Fruit fly (Drosophila melanogaster): ENCODE measurements around the gene Ssb-c31a.

Ssb-c31a gene

dm6 chr2L:8163588-8164166 is 47.5 kb upstream of the Ssb-c31a start (continued):
- TF ChIP-seq wek (GFP tag; optimal IDR thresholded peaks at IDR 0.05) (peak; percentile 15), NFAT (GFP tag; IDR thresholded peaks at IDR 0.05) (no peak), CG17568 (GFP tag; optimal IDR thresholded peaks at IDR 0.05) (no peak), Atf6 (GFP tag; IDR thresholded peaks at IDR 0.05) (no peak), crc (GFP tag; optimal IDR thresholded peaks at IDR 0.05) (no peak), kni (GFP tag; optimal IDR thresholded peaks at IDR 0.05) (peak; percentile 53), HLH4C (GFP tag; IDR thresholded peaks at IDR 0.05; ENCODE audit: partially characterized antibody) (no peak), H2.0 (GFP tag; IDR thresholded peaks at IDR 0.05) (0 out of 2 replicates have a peak, but pooled peaks have one; percentile 1), CG5245 (GFP tag; optimal IDR thresholded peaks at IDR 0.05) (no peak), CG12659 (GFP tag; optimal IDR thresholded peaks at IDR 0.05) (no peak), z (GFP tag; IDR thresholded peaks at IDR 0.05) (no peak), exex (tag; optimal IDR thresholded peaks at IDR 0.05) (peak; percentile 46), Neu2 (GFP tag; optimal IDR thresholded peaks at IDR 0.05; ENCODE audit: borderline replicate concordance) (no peak), Ravus (GFP tag; IDR thresholded peaks at IDR 0.05) (no peak), Dip3 (GFP tag; optimal IDR thresholded peaks at IDR 0.05) (no peak), CG18764 (GFP tag; optimal IDR thresholded peaks at IDR 0.05) (no peak), CG5180 (GFP tag; optimal IDR thresholded peaks at IDR 0.05) (no peak), CG12391 (tag; optimal IDR thresholded peaks at IDR 0.05) (no peak), sr (GFP tag; IDR thresholded peaks at IDR 0.05) (no peak), CG42726 (GFP tag; IDR thresholded peaks at IDR 0.05; ENCODE audit: partially characterized antibody) (no peak), ci (GFP tag; IDR thresholded peaks at IDR 0.05) (no peak; the same call in 2 of the 3 replicates), aop (GFP tag; IDR thresholded peaks at IDR 0.05) (no peak), CG8359 (GFP tag; optimal IDR thresholded peaks at IDR 0.05; ENCODE audit: borderline replicate concordance) (no peak), eve (GFP tag; optimal IDR thresholded peaks at IDR 0.05) (peak in 1 of 2 experiments; percentile 59), GATAe (GFP tag; conservative IDR thresholded peaks at IDR 0.05) (no peak), Hr3 (GFP tag; optimal IDR thresholded peaks at IDR 0.05) (no peak), CG3847 (GFP tag; IDR thresholded peaks at IDR 0.05) (no peak), chif (GFP tag; optimal IDR thresholded peaks at IDR 0.05) (no peak), fd3F (GFP tag; optimal IDR thresholded peaks at IDR 0.05) (no peak), tll (GFP tag; optimal IDR thresholded peaks at IDR 0.05) (peak in 1 of 2 experiments; percentile 78), Vsx1 (GFP tag; optimal IDR thresholded peaks at IDR 0.05) (peak; percentile 33), CG14667 (GFP tag; IDR thresholded peaks at IDR 0.05) (no peak), Xbp1 (GFP tag; optimal IDR thresholded peaks at IDR 0.05) (no peak), run (tag; optimal IDR thresholded peaks at IDR 0.05) (peak; percentile 37), slou (GFP tag; optimal IDR thresholded peaks at IDR 0.05) (no peak), Lpt (GFP tag; optimal IDR thresholded peaks at IDR 0.05) (no peak), CG6689 (GFP tag; IDR thresholded peaks at IDR 0.05) (no peak), CG14710 (tag; optimal IDR thresholded peaks at IDR 0.05) (no peak), CG4328 (GFP tag; optimal IDR thresholded peaks at IDR 0.05) (no peak), CG31388 (GFP tag; optimal IDR thresholded peaks at IDR 0.05) (no peak), CG13296 (GFP tag; optimal IDR thresholded peaks at IDR 0.05) (no peak), inv (GFP tag; IDR thresholded peaks at IDR 0.05; ENCODE audit: partially characterized antibody) (no peak), Rfx (GFP tag; IDR thresholded peaks at IDR 0.05) (no peak), ranshi (GFP tag; IDR thresholded peaks at IDR 0.05) (no peak), Ssrp (tag; optimal IDR thresholded peaks at IDR 0.05) (no peak), maf-S (GFP tag; optimal IDR thresholded peaks at IDR 0.05) (no peak), CG10462 (GFP tag; optimal IDR thresholded peaks at IDR 0.05) (no peak), CG31365 (tag; optimal IDR thresholded peaks at IDR 0.05) (no peak), ara (GFP tag; IDR thresholded peaks at IDR 0.05) (peak; percentile 13; the same call in 1 of the 2 replicates), grn (GFP tag; optimal IDR thresholded peaks at IDR 0.05) (peak; percentile 21)

All from whole organism, embryonic.